Worm (Caenorhabditis elegans): Measurements from ENCODE around the gene deg-1.
A peak's percentile ranks its signal among the peaks of the same experiment; 100 is the strongest.

The deg-1 gene

ce11 chrX:7752770-7753169 lies at the start of gene deg-1:
Gene deg-1, plus strand, starts transcription at chrX:7753070.
- no peak for TF ChIP-seq somi-1 (GFP tag; optimal IDR thresholded peaks at IDR 0.05)
- TF ChIP-seq lir-1 (GFP tag; conservative IDR thresholded peaks at IDR 0.05): no peak
- no peak for TF ChIP-seq B0336.3 (GFP tag; IDR thresholded peaks at IDR 0.05)
- no peak for TF ChIP-seq F37B4.10 (GFP tag; IDR thresholded peaks at IDR 0.05)
- TF ChIP-seq snpc-1.1 (tag; optimal IDR thresholded peaks at IDR 0.05; ENCODE audit: insufficient read depth): no peak
- no peak for TF ChIP-seq F39B2.1 (GFP tag; IDR thresholded peaks at IDR 0.05)
- no peak for TF ChIP-seq dpl-1 (GFP tag; optimal IDR thresholded peaks at IDR 0.05)

ce11 chrX:7703863-7704262 lies 49.0 kb upstream of the deg-1 start:
- TF ChIP-seq Y67H2A.10 (GFP tag; conservative IDR thresholded peaks at IDR 0.05) (no peak), cebp-2 (GFP tag; IDR thresholded peaks at IDR 0.05) (no peak), die-1 (tag; optimal IDR thresholded peaks at IDR 0.05) (no peak), nhr-120 (GFP tag; IDR thresholded peaks at IDR 0.05) (no peak), egl-18 (GFP tag; IDR thresholded peaks at IDR 0.05) (no peak), lin-40 (tag; optimal IDR thresholded peaks at IDR 0.05) (no peak), let-526 (GFP tag; IDR thresholded peaks at IDR 0.05) (no peak), K12H6.12 (tag; optimal IDR thresholded peaks at IDR 0.05) (no peak), somi-1 (GFP tag; optimal IDR thresholded peaks at IDR 0.05) (no peak), lin-54 (GFP tag; optimal IDR thresholded peaks at IDR 0.05) (no peak)

ce11 chrX:7707031-7707430 lies 45.8 kb upstream of the deg-1 start, which contains the start of gene kvs-1:
Gene kvs-1, minus strand, starts transcription at chrX:7707131.
- TF ChIP-seq ZK185.1 (tag; optimal IDR thresholded peaks at IDR 0.05; ENCODE audit: poor library complexity, severe bottlenecking) (no peak), dox-1 (GFP tag; IDR thresholded peaks at IDR 0.05) (no peak), cebp-1 (GFP tag; IDR thresholded peaks at IDR 0.05) (no peak), cebp-1 (tag; optimal IDR thresholded peaks at IDR 0.05) (no peak), mel-28 (tag; optimal IDR thresholded peaks at IDR 0.05; ENCODE audit: borderline replicate concordance) (no peak), B0261.1 (tag; optimal IDR thresholded peaks at IDR 0.05) (no peak), unc-130 (GFP tag; optimal IDR thresholded peaks at IDR 0.05) (no peak), F23B12.7 (tag; optimal IDR thresholded peaks at IDR 0.05; ENCODE audit: insufficient read depth) (no peak), B0336.3 (GFP tag; IDR thresholded peaks at IDR 0.05) (no peak), rpc-1 (optimal IDR thresholded peaks at IDR 0.05) (no peak), rpc-1 (tag; optimal IDR thresholded peaks at IDR 0.05) (no peak), K11D2.4 (GFP tag; IDR thresholded peaks at IDR 0.05) (no peak), pha-4 (tag; optimal IDR thresholded peaks at IDR 0.05) (no peak), C17E4.6 (GFP tag; IDR thresholded peaks at IDR 0.05) (no peak), snpc-3.4 (tag; optimal IDR thresholded peaks at IDR 0.05) (no peak), ceh-40 (GFP tag; IDR thresholded peaks at IDR 0.05) (no peak), lin-54 (GFP tag; optimal IDR thresholded peaks at IDR 0.05) (no peak), zfh-2 (GFP tag; conservative IDR thresholded peaks at IDR 0.05) (no peak), madf-3 (GFP tag; IDR thresholded peaks at IDR 0.05) (no peak), nhr-80 (tag; optimal IDR thresholded peaks at IDR 0.05) (no peak), mxl-1 (tag; optimal IDR thresholded peaks at IDR 0.05) (no peak), aptf-2 (GFP tag; conservative IDR thresholded peaks at IDR 0.05) (no peak)

ce11 chrX:7710187-7710586 lies 42.7 kb upstream of the deg-1 start:
- no peak for TF ChIP-seq mel-28 (tag; optimal IDR thresholded peaks at IDR 0.05; ENCODE audit: borderline replicate concordance)
- TF ChIP-seq ceh-79 (tag; optimal IDR thresholded peaks at IDR 0.05): no peak
- no peak for TF ChIP-seq aptf-3 (GFP tag; IDR thresholded peaks at IDR 0.05)
- no peak for TF ChIP-seq lin-26 (GFP tag; IDR thresholded peaks at IDR 0.05)
- TF ChIP-seq dpl-1 (GFP tag; optimal IDR thresholded peaks at IDR 0.05): no peak
- no peak for TF ChIP-seq madf-10 (tag; optimal IDR thresholded peaks at IDR 0.05)
- TF ChIP-seq lag-1 (GFP tag; IDR thresholded peaks at IDR 0.05): 0 out of 2 replicates have a peak, but pooled peaks have one; percentile 10

Measured in whole organism, young adult.